Fruit fly (Drosophila melanogaster) whole organism, prepupa: ENCODE data around the gene Ucp4B.

Experiments used
- CG10631 ChIP-seq: fragments of 200-800 bp; sonication (Bioruptor generic); optimal IDR thresholded peaks from 2 replicates; lab custom pipeline; 2016; ENCODE audit warnings: missing biosample characterization, missing genetic modification characterization
- CG10669 ChIP-seq: fragments of 200-800 bp; sonication (Bioruptor generic); optimal IDR thresholded peaks from 3 replicates; lab custom pipeline; 2018; ENCODE audit warnings: missing biosample characterization, mild to moderate bottlenecking, missing genetic modification characterization, moderate library complexity
- CG11294 ChIP-seq: fragments of 200-800 bp; sonication (Bioruptor generic); IDR thresholded peaks from 2 replicates; pipeline ENCODE4 v1.3.6; 2022; ENCODE audit warnings: missing biosample characterization, missing genetic modification characterization
- CG15336 ChIP-seq: fragments of 200-800 bp; sonication (Bioruptor generic); IDR thresholded peaks from 2 replicates; pipeline ENCODE4 v1.3.6; 2022; ENCODE audit warnings: missing biosample characterization, missing genetic modification characterization
- CG1621 ChIP-seq: fragments of 200-800 bp; sonication (Bioruptor generic); optimal IDR thresholded peaks from 3 replicates; lab custom pipeline; 2018; ENCODE audit warnings: missing biosample characterization, mild to moderate bottlenecking, missing genetic modification characterization
- CG3032 ChIP-seq: fragments of 200-800 bp; optimal IDR thresholded peaks from 2 replicates; lab custom pipeline; 2019; ENCODE audit warnings: missing biosample characterization, mild to moderate bottlenecking, missing genetic modification characterization, moderate library complexity
- CG31627 ChIP-seq: fragments of 200-800 bp; sonication (Bioruptor generic); optimal IDR thresholded peaks from 3 replicates; lab custom pipeline; 2016; ENCODE audit warnings: missing biosample characterization, missing genetic modification characterization
- CG3919 ChIP-seq: fragments of 200-800 bp; sonication (Bioruptor generic); optimal IDR thresholded peaks from 3 replicates; lab custom pipeline; 2016; ENCODE audit warnings: missing biosample characterization, missing genetic modification characterization
- CG4318 ChIP-seq: fragments of 200-800 bp; sonication (Bioruptor generic); optimal IDR thresholded peaks from 3 replicates; lab custom pipeline; 2017; ENCODE audit warnings: missing biosample characterization, mild to moderate bottlenecking, missing genetic modification characterization
- CG6163 ChIP-seq: fragments of 200-800 bp; sonication (Bioruptor generic); IDR thresholded peaks from 3 replicates; pipeline ENCODE4 v1.3.6; 2022; ENCODE audit warnings: missing biosample characterization, missing genetic modification characterization
- CG6276 ChIP-seq: fragments of 200-800 bp; sonication (Bioruptor generic); optimal IDR thresholded peaks from 2 replicates; lab custom pipeline; 2017; ENCODE audit warnings: missing biosample characterization, mild to moderate bottlenecking, missing genetic modification characterization
- CG6854 ChIP-seq: fragments of 200-800 bp; sonication (Bioruptor generic); optimal IDR thresholded peaks from 2 replicates; lab custom pipeline; 2017; ENCODE audit warnings: missing biosample characterization, mild to moderate bottlenecking, missing genetic modification characterization
- CG7368 ChIP-seq: fragments of 200-800 bp; sonication (Bioruptor generic); optimal IDR thresholded peaks from 3 replicates; lab custom pipeline; 2016; ENCODE audit warnings: missing biosample characterization, missing genetic modification characterization
- CG8119 ChIP-seq: fragments of 200-800 bp; sonication (Bioruptor generic); IDR thresholded peaks from 3 replicates; pipeline ENCODE4 v1.3.6; 2022; ENCODE audit warnings: missing biosample characterization, missing genetic modification characterization
- CG8319 ChIP-seq: fragments of 200-800 bp; sonication (Bioruptor generic); optimal IDR thresholded peaks from 3 replicates; lab custom pipeline; 2016; ENCODE audit warnings: missing biosample characterization, missing genetic modification characterization
- Eip75B ChIP-seq: fragments of 200-800 bp; sonication (Bioruptor generic); optimal IDR thresholded peaks from 3 replicates; lab custom pipeline; 2016; ENCODE audit warnings: missing biosample characterization, missing genetic modification characterization
- Gug ChIP-seq: fragments of 200-800 bp; sonication (Bioruptor generic); IDR thresholded peaks from 2 replicates; pipeline ENCODE4 v1.3.6; 2022; ENCODE audit warnings: missing biosample characterization, missing genetic modification characterization
- Hr38 ChIP-seq: sonication (Bioruptor generic); optimal IDR thresholded peaks from 2 replicates; lab custom pipeline; 2016; ENCODE audit warnings: missing biosample characterization, missing genetic modification characterization
- Lpt ChIP-seq: fragments of 200-800 bp; sonication (Bioruptor generic); optimal IDR thresholded peaks from 3 replicates; lab custom pipeline; 2016; ENCODE audit warnings: missing biosample characterization, missing genetic modification characterization
- Met ChIP-seq: fragments of 200-800 bp; sonication (Bioruptor generic); optimal IDR thresholded peaks from 3 replicates; lab custom pipeline; 2016; ENCODE audit warnings: missing biosample characterization, missing genetic modification characterization
- Smox ChIP-seq: fragments of 200-800 bp; sonication (Bioruptor generic); optimal IDR thresholded peaks from 3 replicates; lab custom pipeline; 2016; ENCODE audit warnings: missing biosample characterization, missing genetic modification characterization
- Sox102F ChIP-seq: fragments of 200-800 bp; sonication (Bioruptor generic); optimal IDR thresholded peaks from 2 replicates; lab custom pipeline; 2016; ENCODE audit warnings: missing biosample characterization, mild to moderate bottlenecking, missing genetic modification characterization
- Sox14 ChIP-seq: fragments of 200-800 bp; sonication (Bioruptor generic); optimal IDR thresholded peaks from 3 replicates; lab custom pipeline; 2016; ENCODE audit warnings: missing biosample characterization, missing genetic modification characterization
- achi ChIP-seq: fragments of 200-800 bp; sonication (Bioruptor generic); optimal IDR thresholded peaks from 3 replicates; lab custom pipeline; 2016; ENCODE audit warnings: missing biosample characterization, missing genetic modification characterization
- acj6 ChIP-seq: fragments of 200-800 bp; sonication (Bioruptor generic); optimal IDR thresholded peaks from 3 replicates; lab custom pipeline; 2016; ENCODE audit warnings: missing biosample characterization, missing genetic modification characterization
- cyc ChIP-seq: fragments of 200-800 bp; sonication (Bioruptor generic); optimal IDR thresholded peaks from 3 replicates; lab custom pipeline; 2016; ENCODE audit warnings: missing biosample characterization, missing genetic modification characterization
- eg ChIP-seq: fragments of 200-800 bp; sonication (Bioruptor generic); IDR thresholded peaks from 3 replicates; pipeline ENCODE4 v1.3.6; 2022; ENCODE audit warnings: missing biosample characterization, missing genetic modification characterization
- fd59A ChIP-seq: fragments of 200-800 bp; sonication (Bioruptor generic); optimal IDR thresholded peaks from 2 replicates; lab custom pipeline; 2017; ENCODE audit warnings: missing biosample characterization, mild to moderate bottlenecking, missing genetic modification characterization, missing genetic modification reagents
- fd85E ChIP-seq: fragments of 200-800 bp; sonication (Bioruptor generic); optimal IDR thresholded peaks from 3 replicates; lab custom pipeline; 2016; ENCODE audit warnings: missing biosample characterization, missing genetic modification characterization
- lz ChIP-seq: fragments of 200-800 bp; sonication (Bioruptor generic); optimal IDR thresholded peaks from 3 replicates; lab custom pipeline; 2016; ENCODE audit warnings: missing biosample characterization, missing genetic modification characterization
- salr ChIP-seq, 2 experiments: fragments of 200-800 bp; sonication (Bioruptor generic); optimal IDR thresholded peaks; 3 replicates each; lab custom pipeline; 2016 to 2018; ENCODE audit warnings: missing biosample characterization in 2 of 2, missing genetic modification characterization in 2 of 2, mild to moderate bottlenecking in 1 of 2
- ss ChIP-seq, 2 experiments: fragments of 200-800 bp; sonication (Bioruptor generic); optimal IDR thresholded peaks; 2 replicates in 1 of 2; 3 replicates in 1 of 2; lab custom pipeline; 2017 to 2018; ENCODE audit warnings: mild to moderate bottlenecking in 2 of 2, missing biosample characterization in 2 of 2, missing genetic modification characterization in 2 of 2, moderate library complexity in 1 of 2
- svp ChIP-seq: fragments of 200-800 bp; sonication (Bioruptor generic); peaks from one replicate; lab custom pipeline; 2016; ENCODE audit warnings: missing biosample characterization, missing genetic modification characterization

Ucp4B gene

dm6 chr2L:5969559-5969958 lies at the start of gene Ucp4B:
Ucp4B (plus strand) TSS chr2L:5969859.
- TF ChIP-seq fd85E (GFP tag; lab: Kevin White, UChicago) (no peak), Gug (GFP tag; lab: Robert Waterston, UW) (no peak), Sox14 (no peak), CG4318 (GFP tag; lab: Kevin White, UChicago) (no peak)

dm6 chr2L:5923603-5924138 lies 46.0 kb upstream of the Ucp4B start, which contains the start of gene CG9016:
CG9016 (minus strand) TSS chr2L:5923653.
- TF ChIP-seq Smox (GFP tag; lab: Kevin White, UChicago) (no peak), CG7368 (peak; percentile 52), svp (GFP tag; lab: Kevin White, UChicago) (peak; percentile 6)

- peak; percentile 6 for TF ChIP-seq CG7368
- TF ChIP-seq CG6163 (GFP tag; lab: Robert Waterston, UW), result no peak
- TF ChIP-seq Sox102F (GFP tag; lab: Kevin White, UChicago), result no peak
- TF ChIP-seq CG3032 (tag; lab: Kevin White, UChicago), result no peak
- TF ChIP-seq CG10669, result no peak
These were observed 44.5 kb upstream of the Ucp4B start for dm6 chr2L:5925164-5925563.

dm6 chr2L:5925637-5926036 lies 44.0 kb upstream of the Ucp4B start, which contains the start of gene dsf:
dsf (plus strand) TSS chr2L:5925937.
- TF ChIP-seq CG10631 (GFP tag; lab: Kevin White, UChicago) (no peak), CG11294 (no peak), CG10669 (no peak), Hr38 (GFP tag; lab: Kevin White, UChicago) (no peak), CG6854 (no peak), Met (GFP tag; lab: Kevin White, UChicago) (no peak), CG4318 (GFP tag; lab: Kevin White, UChicago) (no peak), achi (GFP tag; lab: Kevin White, UChicago) (no peak), Gug (GFP tag; lab: Robert Waterston, UW) (no peak), CG15336 (GFP tag; lab: Robert Waterston, UW) (no peak), CG3919 (no peak), cyc (GFP tag; lab: Kevin White, UChicago) (no peak), Lpt (GFP tag; lab: Kevin White, UChicago) (no peak), CG8119 (GFP tag; lab: Robert Waterston, UW) (no peak), CG3032 (tag; lab: Kevin White, UChicago) (no peak), CG31627 (GFP tag; lab: Kevin White, UChicago) (no peak), fd59A (GFP tag; lab: Kevin White, UChicago) (no peak)
- TF ChIP-seq, all 60 proteins: peak for 0

- TF ChIP-seq Sox102F (GFP tag; lab: Kevin White, UChicago) (no peak), CG1621 (no peak), ss (GFP tag; optimal IDR thresholded peaks at IDR 0.05; lab: Kevin White, UChicago) (no peak), Lpt (GFP tag; lab: Kevin White, UChicago) (no peak), Met (GFP tag; lab: Kevin White, UChicago) (no peak), CG31627 (GFP tag; lab: Kevin White, UChicago) (no peak), eg (no peak), Eip75B (GFP tag; lab: Kevin White, UChicago) (no peak), lz (GFP tag; lab: Kevin White, UChicago) (no peak), CG4318 (GFP tag; lab: Kevin White, UChicago) (no peak), acj6 (GFP tag; lab: Kevin White, UChicago) (no peak), salr (GFP tag; optimal IDR thresholded peaks at IDR 0.05; lab: Kevin White, UChicago) (no peak), CG6276 (GFP tag; lab: Kevin White, UChicago) (no peak), CG10669 (no peak), CG8319 (GFP tag; lab: Kevin White, UChicago) (no peak)
These were observed 42.3 kb upstream of the Ucp4B start for dm6 chr2L:5927363-5927762.
